Fruit fly (Drosophila melanogaster) whole organism, larva: ENCODE measurements around the gene CLS.

Source experiments
- noc ChIP-seq: fragments of 200-800 bp; sonication (Bioruptor generic); optimal IDR thresholded peaks from 3 replicates; lab custom pipeline; 2019; ENCODE audit warnings: missing biosample characterization, mild to moderate bottlenecking, missing genetic modification characterization, moderate library complexity

Gene CLS

dm6 chr3R:25659857-25660417, 27.2 kb downstream of the CLS start:
- no peak for TF ChIP-seq noc (tag; lab: Kevin White, UChicago)

dm6 chr3R:25652066-25652720, 35.0 kb downstream of the CLS start:
- no peak for TF ChIP-seq noc (tag; lab: Kevin White, UChicago)

dm6 chr3R:25651414-25651813, 35.8 kb downstream of the CLS start:
- TF ChIP-seq noc (tag; lab: Kevin White, UChicago) = no peak

- TF ChIP-seq noc (tag; lab: Kevin White, UChicago) = no peak
Observed at dm6 chr3R:25650417-25650816, 36.8 kb downstream of the CLS start.

- no peak for TF ChIP-seq noc (tag; lab: Kevin White, UChicago)
Observed at dm6 chr3R:25648258-25648606, 38.9 kb downstream of the CLS start.

dm6 chr3R:25647577-25648257, 39.5 kb downstream of the CLS start:
- no peak for TF ChIP-seq noc (tag; lab: Kevin White, UChicago)

- TF ChIP-seq noc (tag; lab: Kevin White, UChicago) = peak; percentile 90
Observed at dm6 chr3R:25646882-25647518, 40.2 kb downstream of the CLS start.

dm6 chr3R:25644172-25644571, 43.0 kb downstream of the CLS start:
- TF ChIP-seq noc (tag; lab: Kevin White, UChicago) = no peak

- peak; percentile 5 for TF ChIP-seq noc (tag; lab: Kevin White, UChicago)
Observed at dm6 chr3R:25640463-25640862, 46.7 kb downstream of the CLS start.

- no peak for TF ChIP-seq noc (tag; lab: Kevin White, UChicago)
Observed at dm6 chr3R:25638961-25639360, 48.2 kb downstream of the CLS start.

- TF ChIP-seq noc (tag; lab: Kevin White, UChicago) = no peak
Observed at dm6 chr3R:25638381-25638780, 48.8 kb downstream of the CLS start.

dm6 chr3R:25637294-25638174, 49.6 kb downstream of the CLS start, which contains the start of gene jigr1:
TSS of gene jigr1 (plus strand) at chr3R:25637843.
- TF ChIP-seq noc (tag; lab: Kevin White, UChicago) = no peak
